Fruit fly (Drosophila melanogaster): ENCODE results near the gene CG3368.

Gene CG3368

DNA sequence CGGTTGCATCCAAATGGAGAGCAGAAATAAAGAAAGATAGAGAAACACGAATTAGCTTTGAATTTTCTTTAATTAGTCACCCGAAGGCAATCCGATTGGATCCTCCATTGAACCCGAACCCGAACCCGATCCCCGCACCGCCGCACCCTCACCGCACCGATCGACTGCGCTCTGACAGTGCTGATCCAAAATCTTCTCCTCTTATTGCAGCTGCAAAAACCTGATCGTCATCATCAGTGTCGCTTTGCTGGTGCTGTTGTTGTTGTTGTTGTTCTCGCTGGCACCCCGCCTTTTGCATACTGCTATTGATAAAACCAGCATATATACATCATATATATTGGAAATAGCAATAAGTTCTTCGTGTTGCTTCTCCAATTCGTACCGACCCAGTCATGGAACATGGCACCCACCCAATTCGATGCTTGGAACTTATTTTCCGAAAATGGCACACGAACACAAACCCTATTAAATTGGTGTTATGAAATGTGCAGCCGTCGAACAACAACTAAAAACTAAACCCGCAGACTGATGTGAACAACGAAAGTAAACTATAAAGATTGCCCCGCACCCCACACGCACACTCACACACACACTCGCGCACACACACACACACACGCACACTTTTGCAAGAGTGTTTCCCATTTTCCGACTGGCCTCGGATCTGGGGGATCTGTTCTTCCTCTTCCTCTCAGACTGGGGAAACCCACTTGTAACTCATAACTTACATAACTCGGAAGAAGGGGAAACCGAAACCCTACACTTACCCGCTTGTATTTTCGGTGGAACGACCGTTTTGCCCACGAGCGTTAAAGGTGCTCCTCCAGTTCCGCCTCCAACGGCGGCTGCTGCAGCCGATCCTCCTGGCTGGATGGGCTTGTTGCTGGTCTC is 13.0 kb upstream of the CG3368 start:
- TF ChIP-seq noc (tag; optimal IDR thresholded peaks at IDR 0.05), result no peak

dm6 chr3R:27272233-27272632 is 11.3 kb upstream of the CG3368 start:
- TF ChIP-seq noc (tag; optimal IDR thresholded peaks at IDR 0.05), result no peak

DNA sequence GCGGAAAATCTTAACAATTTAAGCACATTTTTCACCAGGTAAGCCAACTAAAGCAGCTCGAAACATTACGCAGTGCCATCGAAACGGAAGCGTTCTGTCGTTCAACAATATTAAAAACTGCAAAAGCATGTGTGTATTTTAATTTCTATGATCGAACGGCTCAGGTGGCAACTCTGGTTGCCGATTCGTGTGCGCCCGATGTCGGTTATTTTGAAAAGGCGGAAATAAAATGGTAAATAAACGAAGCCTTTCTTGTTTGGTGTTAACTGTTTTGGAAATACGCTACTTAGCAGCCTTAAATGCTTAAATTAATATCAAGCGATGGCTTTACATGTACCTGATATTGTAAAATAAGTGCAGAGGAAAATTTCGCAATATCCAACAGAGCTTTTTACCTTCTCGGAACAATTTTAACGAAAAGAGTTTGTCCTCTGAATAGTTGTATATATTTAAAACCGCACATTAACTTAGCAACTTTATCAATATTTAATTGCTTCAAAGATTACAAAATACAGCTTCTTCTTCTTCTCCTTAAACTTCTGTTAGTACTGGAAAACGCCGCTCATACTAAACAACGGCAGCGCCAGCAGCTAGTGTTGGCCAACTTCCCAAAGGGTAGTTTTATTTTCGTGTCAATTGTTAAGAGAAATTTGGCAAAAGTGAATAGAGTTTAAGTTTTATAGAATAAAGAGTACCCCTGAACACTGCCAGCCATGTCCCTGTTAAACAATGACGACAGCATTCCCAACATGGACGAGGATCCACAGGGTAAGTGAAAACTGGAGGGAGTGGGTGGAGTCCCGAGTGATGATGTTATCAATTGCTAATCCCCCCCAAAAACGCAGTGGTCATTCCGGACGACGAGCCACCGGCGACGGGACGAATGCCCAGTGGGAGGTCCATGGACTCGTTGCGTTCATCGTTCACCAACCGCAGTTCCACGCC is 10.2 kb upstream of the CG3368 start, which contains the start of gene CG5934:
Gene CG5934 (plus strand): TSS at position 588 of the 945 bp plus-strand sequence.
- peak; percentile 14 for TF ChIP-seq noc (tag; optimal IDR thresholded peaks at IDR 0.05)

- peak; percentile 24 for TF ChIP-seq noc (tag; optimal IDR thresholded peaks at IDR 0.05)
Measured at dm6 chr3R:27274533-27275447, 8.8 kb upstream of the CG3368 start, which contains the start of gene CG5938. Gene CG5938, plus strand, starts transcription at chr3R:27274794.

- no peak for TF ChIP-seq noc (tag; optimal IDR thresholded peaks at IDR 0.05)
Measured at dm6 chr3R:27279478-27279877, 4.1 kb upstream of the CG3368 start.

dm6 chr3R:27281022-27281810 is 2.4 kb upstream of the CG3368 start:
- peak; percentile 92 for TF ChIP-seq noc (tag; optimal IDR thresholded peaks at IDR 0.05)

DNA sequence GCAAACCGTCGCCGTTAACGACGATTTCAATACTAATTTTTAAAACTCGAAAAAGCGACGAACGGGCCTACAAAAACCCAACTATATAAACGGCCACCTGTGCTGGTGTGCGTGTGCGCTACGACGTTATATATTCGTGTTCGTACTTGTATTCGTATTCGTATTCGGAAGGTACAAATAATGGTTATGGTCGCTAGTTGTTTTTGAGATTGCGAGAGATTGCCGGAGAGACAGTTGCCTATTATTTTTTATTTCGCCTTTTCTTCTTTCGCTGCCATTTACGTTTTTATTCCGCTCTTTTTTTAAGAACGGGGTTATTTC is 1.8 kb upstream of the CG3368 start:
- no peak for TF ChIP-seq noc (tag; optimal IDR thresholded peaks at IDR 0.05)

dm6 chr3R:27282286-27282685 is 1.3 kb upstream of the CG3368 start, which contains the start of gene mrt:
Gene mrt, minus strand, starts transcription at chr3R:27282661.
- peak; percentile 63 for TF ChIP-seq noc (tag; optimal IDR thresholded peaks at IDR 0.05)

DNA sequence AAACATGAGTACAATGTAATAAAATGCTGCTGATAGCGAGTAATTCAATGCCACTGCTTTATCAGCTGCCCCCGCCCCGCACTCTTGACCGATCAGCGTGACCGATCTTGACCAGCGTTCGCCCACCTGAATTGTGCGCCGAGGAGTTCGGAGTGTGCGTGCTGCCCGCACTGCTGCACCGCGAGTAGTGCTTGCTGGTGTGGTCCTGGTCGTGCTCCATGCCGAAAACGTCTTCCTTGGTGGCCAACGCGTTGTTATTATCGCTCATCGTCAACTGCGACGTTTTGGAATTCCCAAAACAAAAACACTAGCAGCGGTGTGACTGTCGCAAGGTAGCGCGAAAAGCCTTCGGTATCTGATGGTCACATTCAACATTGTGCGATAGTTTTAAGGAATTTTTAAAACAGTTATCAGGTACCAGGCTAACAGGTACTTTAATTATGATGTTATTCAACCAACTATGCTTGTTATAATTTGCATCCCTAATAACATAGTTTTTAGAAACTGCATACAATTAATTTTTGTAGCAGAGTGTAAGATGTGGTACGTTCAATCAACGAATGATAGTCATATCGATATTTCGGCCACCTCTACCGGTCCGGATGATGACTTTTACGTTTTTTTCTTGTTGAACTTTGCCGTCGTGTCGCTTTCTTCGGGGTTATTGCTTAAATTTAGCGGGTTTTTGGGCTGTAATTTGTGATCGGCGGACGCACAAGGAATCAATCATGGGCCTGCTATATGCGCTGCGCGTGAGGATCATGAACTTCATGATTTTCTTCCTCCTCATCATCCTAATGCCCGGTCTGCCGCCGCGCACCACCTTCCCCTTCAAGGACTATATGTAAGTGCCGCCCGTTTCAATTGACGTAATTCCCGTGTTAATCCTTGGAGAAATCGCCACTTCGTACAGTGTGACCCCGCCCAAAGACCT is 4.9 kb downstream of the CG3368 start, which contains the start of the genes bigmax and Hmu:
Gene bigmax (minus strand): TSS at position 325 of the 934 bp plus-strand sequence.
Gene Hmu (plus strand): TSS at position 568 of the 934 bp plus-strand sequence.
- TF ChIP-seq noc (tag; optimal IDR thresholded peaks at IDR 0.05), result peak; percentile 73

- peak; percentile 88 for TF ChIP-seq noc (tag; optimal IDR thresholded peaks at IDR 0.05)
Measured at dm6 chr3R:27289638-27290037, 6.1 kb downstream of the CG3368 start.

- peak; percentile 99 for TF ChIP-seq noc (tag; optimal IDR thresholded peaks at IDR 0.05)
Measured at dm6 chr3R:27292159-27292880, 8.7 kb downstream of the CG3368 start, which contains the start of gene CG3348. Gene CG3348, minus strand, starts transcription at chr3R:27292209.

DNA sequence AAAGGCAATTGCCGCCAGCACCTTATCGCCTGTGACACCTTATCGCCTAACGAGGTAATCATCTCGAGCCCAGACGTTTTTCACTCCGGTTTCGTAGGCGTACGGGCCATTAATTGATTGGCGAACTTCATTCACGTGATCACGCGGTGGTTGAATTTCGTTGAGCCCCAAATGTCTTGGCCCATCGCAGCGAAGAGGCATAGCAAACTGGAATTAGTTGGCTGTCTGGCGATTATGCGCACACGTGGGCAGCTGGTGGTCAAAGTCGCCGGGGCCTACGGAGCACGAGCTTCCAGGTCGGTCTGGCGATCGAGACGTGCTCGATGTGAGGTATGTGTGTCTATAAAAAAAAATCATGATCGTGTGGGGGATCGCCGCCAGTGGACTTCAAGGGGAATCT is 9.5 kb downstream of the CG3368 start:
- TF ChIP-seq noc (tag; optimal IDR thresholded peaks at IDR 0.05), result no peak

Data from whole organism, larva.